Fruit fly (Drosophila melanogaster) whole organism, embryonic: ENCODE measurements around the gene Muc91C.

Source experiments
- Bgb ChIP-seq: fragments of 200-800 bp; sonication (Bioruptor generic); IDR thresholded peaks from 2 replicates; pipeline ENCODE4 v1.3.6; 2022; ENCODE audit warnings: missing biosample characterization, missing genetic modification characterization; ENCODE audit not compliant: partially characterized antibody
- Blimp-1 ChIP-seq: fragments of 200-800 bp; sonication (Bioruptor generic); optimal IDR thresholded peaks from 3 replicates; lab custom pipeline; 2018; ENCODE audit warnings: missing biosample characterization, missing genetic modification characterization, mild to moderate bottlenecking, moderate library complexity, missing genetic modification reagents
- Bteb2 ChIP-seq: fragments of 200-800 bp; sonication (Bioruptor generic); optimal IDR thresholded peaks from 2 replicates; lab custom pipeline; 2016; ENCODE audit warnings: missing biosample characterization, missing genetic modification characterization
- C15 ChIP-seq: fragments of 200-800 bp; sonication (Bioruptor generic); IDR thresholded peaks from 3 replicates; pipeline ENCODE4 v1.3.6; 2022; ENCODE audit warnings: missing biosample characterization, missing genetic modification characterization
- CG13287 ChIP-seq: fragments of 200-800 bp; sonication (Bioruptor generic); IDR thresholded peaks from 2 replicates; pipeline ENCODE4 v1.3.6; 2022; ENCODE audit warnings: missing biosample characterization, missing genetic modification characterization; ENCODE audit not compliant: partially characterized antibody
- CG15073 ChIP-seq: fragments of 200-800 bp; sonication (Bioruptor generic); optimal IDR thresholded peaks from 2 replicates; lab custom pipeline; 2016; ENCODE audit warnings: missing biosample characterization, missing genetic modification characterization
- CG18011 ChIP-seq: fragments of 200-800 bp; sonication (Bioruptor generic); optimal IDR thresholded peaks from 2 replicates; lab custom pipeline; 2017; ENCODE audit warnings: missing biosample characterization, missing genetic modification characterization, mild to moderate bottlenecking, moderate library complexity, missing genotype
- CG3281 ChIP-seq: fragments of 200-800 bp; sonication (Bioruptor generic); optimal IDR thresholded peaks from 3 replicates; lab custom pipeline; 2017; ENCODE audit warnings: missing biosample characterization, mild to moderate bottlenecking, missing genetic modification characterization
- CG34422 ChIP-seq: fragments of 200-800 bp; sonication (Bioruptor generic); IDR thresholded peaks from 3 replicates; pipeline ENCODE4 v1.3.6; 2022; ENCODE audit warnings: missing biosample characterization, missing genetic modification characterization
- CG3726 ChIP-seq: fragments of 200-800 bp; sonication (Bioruptor generic); IDR thresholded peaks from 3 replicates; pipeline ENCODE4, ENCODE4 v1.3.6; 2022; ENCODE audit warnings: missing biosample characterization, missing genetic modification characterization
- CG5180 ChIP-seq: fragments of 200-800 bp; sonication (Bioruptor generic); optimal IDR thresholded peaks from 3 replicates; lab custom pipeline; 2017; ENCODE audit warnings: missing biosample characterization, missing genetic modification characterization, mild to moderate bottlenecking, moderate library complexity, missing genetic modification reagents
- CG6272 ChIP-seq: fragments of 200-800 bp; sonication (Bioruptor generic); IDR thresholded peaks from 2 replicates; pipeline ENCODE4 v1.3.6; 2022; ENCODE audit warnings: missing biosample characterization, missing genetic modification characterization
- CG6689 ChIP-seq: fragments of 200-800 bp; sonication (Bioruptor generic); IDR thresholded peaks from 2 replicates; pipeline ENCODE4 v1.3.6; 2022; ENCODE audit warnings: missing biosample characterization, missing genetic modification characterization
- CG8765 ChIP-seq: fragments of 200-800 bp; sonication (Bioruptor generic); IDR thresholded peaks from 2 replicates; pipeline ENCODE4 v1.3.6; 2022; ENCODE audit warnings: missing biosample characterization, missing genetic modification characterization
- CG9437 ChIP-seq: fragments of 200-800 bp; sonication (Bioruptor generic); optimal IDR thresholded peaks from 2 replicates; lab custom pipeline; 2018; ENCODE audit warnings: missing biosample characterization, mild to moderate bottlenecking, missing genetic modification characterization
- CG9609 ChIP-seq: fragments of 200-800 bp; sonication (Bioruptor generic); optimal IDR thresholded peaks from 3 replicates; lab custom pipeline; 2016; ENCODE audit warnings: missing biosample characterization, missing genetic modification characterization
- Eip74EF ChIP-seq, 2 experiments: fragments of 200-800 bp in 1 of 2; fragments of >200 bp in 1 of 2; sonication (Bioruptor generic) in 1 of 2; optimal IDR thresholded peaks; 2 replicates each; lab custom pipeline; 2017 to 2019; ENCODE audit warnings: missing biosample characterization in 2 of 2, missing genetic modification characterization in 2 of 2, mild to moderate bottlenecking in 1 of 2, moderate library complexity in 1 of 2
- Fer3 ChIP-seq: fragments of 200-800 bp; sonication (Bioruptor generic); optimal IDR thresholded peaks from 2 replicates; lab custom pipeline; 2018; ENCODE audit warnings: missing biosample characterization, mild to moderate bottlenecking, missing genetic modification characterization, moderate library complexity
- Gug ChIP-seq: fragments of 200-800 bp; sonication (Bioruptor generic); IDR thresholded peaks from 4 replicates; pipeline ENCODE4 v1.3.6; 2022; ENCODE audit warnings: missing biosample characterization, missing genetic modification characterization
- HLH4C ChIP-seq: fragments of 200-800 bp; sonication (Bioruptor generic); IDR thresholded peaks from 3 replicates; pipeline ENCODE4 v1.3.6; 2022; ENCODE audit warnings: missing biosample characterization, missing genetic modification characterization; ENCODE audit not compliant: partially characterized antibody
- Hr39 ChIP-seq: fragments of >200 bp; optimal IDR thresholded peaks from 2 replicates; lab custom pipeline; 2017
- NFAT ChIP-seq: fragments of 200-800 bp; sonication (Bioruptor generic); IDR thresholded peaks from 2 replicates; pipeline ENCODE4 v1.3.6; 2022; ENCODE audit warnings: missing biosample characterization, missing genetic modification characterization
- NK7.1 ChIP-seq: fragments of 200-800 bp; sonication (Bioruptor generic); optimal IDR thresholded peaks from 3 replicates; lab custom pipeline; 2016; ENCODE audit warnings: missing biosample characterization, missing genetic modification characterization
- PHDP ChIP-seq: fragments of 200-800 bp; sonication (Bioruptor generic); optimal IDR thresholded peaks from 3 replicates; lab custom pipeline; 2018; ENCODE audit warnings: missing biosample characterization, mild to moderate bottlenecking, missing genetic modification characterization, moderate library complexity
- Scr ChIP-seq: fragments of 200-800 bp; sonication (Bioruptor generic); IDR thresholded peaks from 2 replicates; pipeline ENCODE4 v1.3.6; 2022; ENCODE audit warnings: missing biosample characterization, missing genetic modification characterization; ENCODE audit not compliant: partially characterized antibody
- Six4 ChIP-seq: fragments of 200-800 bp; sonication (Bioruptor generic); optimal IDR thresholded peaks from 2 replicates; lab custom pipeline; 2016; ENCODE audit warnings: missing biosample characterization, missing genetic modification characterization
- Sry-δ ChIP-seq: fragments of 200-800 bp; sonication (Bioruptor generic); optimal IDR thresholded peaks from 2 replicates; lab custom pipeline; 2016; ENCODE audit warnings: missing biosample characterization, missing genetic modification characterization
- corto ChIP-seq: fragments of 200-800 bp; sonication (Bioruptor generic); optimal IDR thresholded peaks from 2 replicates; lab custom pipeline; 2016; ENCODE audit warnings: missing biosample characterization, mild to moderate bottlenecking, missing genetic modification characterization, moderate library complexity
- emc ChIP-seq: fragments of 200-800 bp; sonication (Bioruptor generic); optimal IDR thresholded peaks from 2 replicates; lab custom pipeline; 2016; ENCODE audit warnings: missing biosample characterization, missing genetic modification characterization
- exex ChIP-seq: fragments of 200-800 bp; sonication (Bioruptor generic); optimal IDR thresholded peaks from 4 replicates; lab custom pipeline; 2018; ENCODE audit warnings: missing biosample characterization, mild to moderate bottlenecking, missing genetic modification characterization, moderate library complexity
- eyg ChIP-seq: fragments of 200-800 bp; sonication (Bioruptor generic); optimal IDR thresholded peaks from 3 replicates; lab custom pipeline; 2016; ENCODE audit warnings: missing biosample characterization, missing genetic modification characterization
- gcm ChIP-seq: fragments of 200-800 bp; sonication (Bioruptor generic); optimal IDR thresholded peaks from 2 replicates; lab custom pipeline; 2019; ENCODE audit warnings: missing biosample characterization, mild to moderate bottlenecking, missing genetic modification characterization, moderate library complexity
- insv ChIP-seq, 2 experiments: fragments of 200-800 bp; sonication (Bioruptor generic); optimal IDR thresholded peaks; 3 replicates each; lab custom pipeline; 2016 to 2018; ENCODE audit warnings: missing biosample characterization in 2 of 2, missing genetic modification characterization in 2 of 2
- pfk ChIP-seq: fragments of 200-800 bp; sonication (Bioruptor generic); optimal IDR thresholded peaks from 2 replicates; lab custom pipeline; 2018; ENCODE audit warnings: missing biosample characterization, mild to moderate bottlenecking, missing genetic modification characterization, moderate library complexity
- pzg ChIP-seq: fragments of 200-800 bp; sonication (Bioruptor generic); optimal IDR thresholded peaks from 3 replicates; lab custom pipeline; 2018; ENCODE audit warnings: missing biosample characterization, mild to moderate bottlenecking, missing genetic modification characterization, moderate library complexity
- stwl ChIP-seq: fragments of 200-800 bp; sonication (Bioruptor generic); optimal IDR thresholded peaks from 3 replicates; lab custom pipeline; 2018; ENCODE audit warnings: missing biosample characterization, mild to moderate bottlenecking, missing genetic modification characterization, moderate library complexity
- tx ChIP-seq: fragments of 200-800 bp; sonication (Bioruptor generic); optimal IDR thresholded peaks from 2 replicates; lab custom pipeline; 2016; ENCODE audit warnings: missing biosample characterization, missing genetic modification characterization
- unpg ChIP-seq: fragments of 200-800 bp; sonication (Bioruptor generic); optimal IDR thresholded peaks from 3 replicates; lab custom pipeline; 2018; ENCODE audit warnings: missing biosample characterization, mild to moderate bottlenecking, missing genetic modification characterization, moderate library complexity
- vfl ChIP-seq: fragments of 200-800 bp; sonication (Bioruptor generic); optimal IDR thresholded peaks from 2 replicates; lab custom pipeline; 2016; ENCODE audit warnings: missing biosample characterization, missing genetic modification characterization

The Muc91C gene

DNA sequence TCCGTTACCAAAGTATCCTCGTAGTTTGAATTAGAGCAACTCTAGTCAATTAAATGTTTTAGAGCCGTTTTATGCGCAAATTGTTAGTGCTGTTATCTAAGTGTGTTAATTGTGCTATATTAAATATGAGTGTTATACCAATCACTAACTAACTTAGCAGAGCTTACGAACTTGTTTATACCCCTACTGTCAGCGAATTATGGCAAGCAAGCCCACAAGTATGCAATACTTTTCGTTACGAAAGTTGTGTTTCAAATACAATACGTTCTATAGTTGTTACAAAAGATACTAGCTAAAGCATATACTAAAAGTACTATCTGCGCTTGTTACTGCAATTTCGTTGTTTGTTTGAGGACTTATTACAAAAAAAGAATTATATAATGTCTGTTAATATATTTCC lies 38.7 kb upstream of the Muc91C start:
- no peak for TF ChIP-seq gcm (GFP tag; lab: Kevin White, UChicago)
- TF ChIP-seq CG18011 (GFP tag; lab: Kevin White, UChicago): peak; percentile 86
- TF ChIP-seq emc (GFP tag; lab: Kevin White, UChicago): no peak
- TF ChIP-seq tx (GFP tag; lab: Kevin White, UChicago): no peak
- TF ChIP-seq stwl (tag; lab: Kevin White, UChicago): peak; percentile 14
- no peak for TF ChIP-seq unpg (GFP tag; lab: Kevin White, UChicago)
- peak; percentile 20 for TF ChIP-seq CG15073 (GFP tag; lab: Kevin White, UChicago)
- peak; percentile 97 for TF ChIP-seq CG9437 (GFP tag; lab: Kevin White, UChicago)
- peak; percentile 2 for TF ChIP-seq pzg (GFP tag; lab: Kevin White, UChicago)
- no peak for TF ChIP-seq NK7.1 (GFP tag; lab: Kevin White, UChicago)
- peak; percentile 20 for TF ChIP-seq exex (tag; lab: Kevin White, UChicago)
- no peak for TF ChIP-seq CG3726 (GFP tag; lab: Robert Waterston, UW)
- no peak for TF ChIP-seq C15 (GFP tag; lab: Robert Waterston, UW)
- no peak for TF ChIP-seq vfl (GFP tag; lab: Kevin White, UChicago)
- TF ChIP-seq Eip74EF (GFP tag; optimal IDR thresholded peaks at IDR 0.05; lab: Kevin White, UChicago): no peak
- TF ChIP-seq CG13287: peak; percentile 9; the same call in 1 of the 2 replicates
- no peak for TF ChIP-seq CG3281 (GFP tag; lab: Kevin White, UChicago)
- TF ChIP-seq Fer3: no peak
- TF ChIP-seq Scr: no peak
- TF ChIP-seq Six4 (GFP tag; lab: Kevin White, UChicago): no peak
- TF ChIP-seq Sry-δ (GFP tag; lab: Kevin White, UChicago): no peak
- TF ChIP-seq CG9609 (GFP tag; lab: Kevin White, UChicago): no peak
- no peak for TF ChIP-seq CG8765 (GFP tag; lab: Robert Waterston, UW)
- no peak for TF ChIP-seq HLH4C
- no peak for TF ChIP-seq eyg (GFP tag; lab: Kevin White, UChicago)

DNA sequence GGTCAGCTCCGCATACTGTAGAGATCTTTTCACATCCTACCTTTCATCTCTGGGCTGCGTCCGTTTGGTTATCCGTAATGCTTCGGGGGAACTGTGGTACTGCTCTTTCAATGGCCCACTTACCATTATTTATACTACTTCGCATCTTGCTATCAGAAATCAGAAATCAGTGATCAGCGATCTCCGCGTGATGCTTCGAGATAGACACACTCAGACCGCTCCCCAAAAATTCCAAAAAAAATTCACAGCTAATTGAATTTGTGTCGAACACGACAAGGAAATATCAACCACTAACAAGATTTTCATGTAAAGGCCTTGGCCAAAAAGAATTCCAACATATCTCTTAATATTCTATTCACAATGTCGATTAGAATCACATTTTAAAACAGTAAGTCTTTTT lies 35.8 kb upstream of the Muc91C start, which contains the start of gene CG7715:
CG7715 (minus strand) TSS at position 101 of the 400 bp plus-strand sequence.
- TF ChIP-seq Hr39 (lab: Kevin White, UChicago): no peak
- no peak for TF ChIP-seq CG6272 (GFP tag; lab: Robert Waterston, UW)
- TF ChIP-seq CG6689 (GFP tag; lab: Robert Waterston, UW): no peak
- TF ChIP-seq Gug (GFP tag; lab: Robert Waterston, UW): no peak
- TF ChIP-seq PHDP (tag; lab: Kevin White, UChicago): no peak
- TF ChIP-seq CG34422 (GFP tag; lab: Robert Waterston, UW): no peak
- no peak for TF ChIP-seq insv (GFP tag; optimal IDR thresholded peaks at IDR 0.05; lab: Kevin White, UChicago)
- TF ChIP-seq CG5180 (GFP tag; lab: Kevin White, UChicago): no peak
- no peak for TF ChIP-seq pfk
- no peak for TF ChIP-seq Blimp-1
- TF ChIP-seq NFAT (GFP tag; lab: Robert Waterston, UW): no peak
- TF ChIP-seq Bgb (GFP tag; lab: Robert Waterston, UW): no peak
- no peak for TF ChIP-seq Bteb2 (GFP tag; lab: Kevin White, UChicago)
- TF ChIP-seq corto (GFP tag; lab: Kevin White, UChicago): no peak
- TF ChIP-seq, all 482 proteins: peak for 0
